Fruit fly (Drosophila melanogaster) whole organism, embryonic: ENCODE data around the gene CG42578.

ENCODE experiments used
- CG12155 ChIP-seq: fragments of 200-800 bp; sonication (Bioruptor generic); optimal IDR thresholded peaks from 3 replicates; lab custom pipeline; 2016; ENCODE audit warnings: missing biosample characterization, missing genetic modification characterization
- CG4424 ChIP-seq: fragments of 200-800 bp; sonication (Bioruptor generic); optimal IDR thresholded peaks from 3 replicates; lab custom pipeline; 2016; ENCODE audit warnings: missing biosample characterization, missing genetic modification characterization
- Eip74EF ChIP-seq, 2 experiments: fragments of 200-800 bp in 1 of 2; fragments of >200 bp in 1 of 2; sonication (Bioruptor generic) in 1 of 2; optimal IDR thresholded peaks; 2 replicates each; lab custom pipeline; 2017 to 2019; ENCODE audit warnings: missing biosample characterization in 2 of 2, missing genetic modification characterization in 2 of 2, mild to moderate bottlenecking in 1 of 2, moderate library complexity in 1 of 2
- Xrp1 ChIP-seq: fragments of 200-800 bp; sonication (Bioruptor generic); IDR thresholded peaks from 2 replicates; pipeline ENCODE4 v1.3.6; 2022; ENCODE audit warnings: missing biosample characterization, missing genetic modification characterization
- az2 ChIP-seq: fragments of 200-800 bp; sonication (Bioruptor generic); optimal IDR thresholded peaks from 3 replicates; lab custom pipeline; 2016; ENCODE audit warnings: missing biosample characterization, missing genetic modification characterization

- TF ChIP-seq Eip74EF (GFP tag; optimal IDR thresholded peaks at IDR 0.05; lab: Kevin White, UChicago) = no peak
- TF ChIP-seq CG12155 (GFP tag; lab: Kevin White, UChicago) = no peak
- no peak for TF ChIP-seq Xrp1 (GFP tag; lab: Robert Waterston, UW)
- no peak for TF ChIP-seq az2
- no peak for TF ChIP-seq CG4424
Observed at dm6 chrX:20489382-20489994, 43.3 kb downstream of the CG42578 start.
